Fruit fly (Drosophila melanogaster): ENCODE measurements around the gene Ugt304A1.

Gene Ugt304A1

dm6 chr3R:11221437-11222230, 46.4 kb upstream of the Ugt304A1 start, which contains the start of the genes CG6693 and RpL3 (continued):
- peak; percentile 76 for TF ChIP-seq CG17912 (GFP tag; optimal IDR thresholded peaks at IDR 0.05)
- peak; percentile 50 for TF ChIP-seq luna (GFP tag; optimal IDR thresholded peaks at IDR 0.05)
- peak; percentile 21 for TF ChIP-seq tin (GFP tag; optimal IDR thresholded peaks at IDR 0.05)
- peak; percentile 39 for TF ChIP-seq repo (GFP tag; optimal IDR thresholded peaks at IDR 0.05)
- no peak for TF ChIP-seq CG30431 (GFP tag; optimal IDR thresholded peaks at IDR 0.05)
- peak; percentile 61; the same call in 1 of the 2 replicates for TF ChIP-seq bowl (GFP tag; IDR thresholded peaks at IDR 0.05)
- 0 out of 2 replicates have a peak, but pooled peaks have one; percentile 34 for TF ChIP-seq unc-4 (GFP tag; IDR thresholded peaks at IDR 0.05; ENCODE audit: partially characterized antibody)
- peak; percentile 65 for TF ChIP-seq CG3847 (GFP tag; IDR thresholded peaks at IDR 0.05)
- no peak for TF ChIP-seq peb (GFP tag; IDR thresholded peaks at IDR 0.05)
- TF ChIP-seq CG11247 (GFP tag; IDR thresholded peaks at IDR 0.05) = peak; percentile 73
- peak; percentile 49; the same call in 1 of the 3 replicates for TF ChIP-seq knrl (GFP tag; IDR thresholded peaks at IDR 0.05; ENCODE audit: partially characterized antibody)
- TF ChIP-seq danr (GFP tag; IDR thresholded peaks at IDR 0.05) = no peak
- TF ChIP-seq CG3838 (GFP tag; optimal IDR thresholded peaks at IDR 0.05) = peak; percentile 25
- TF ChIP-seq ewg (GFP tag; optimal IDR thresholded peaks at IDR 0.05) = peak; percentile 41
- peak; percentile 84 for TF ChIP-seq CG11456 (GFP tag; IDR thresholded peaks at IDR 0.05)
- peak; percentile 77 for TF ChIP-seq Hand (GFP tag; optimal IDR thresholded peaks at IDR 0.05)
- TF ChIP-seq CG9876 (GFP tag; optimal IDR thresholded peaks at IDR 0.05) = peak; percentile 71
- TF ChIP-seq Lim3 (GFP tag; IDR thresholded peaks at IDR 0.05) = no peak
- peak; percentile 48 for TF ChIP-seq Myb (GFP tag; optimal IDR thresholded peaks at IDR 0.05)
- no peak for TF ChIP-seq CG16813 (GFP tag; IDR thresholded peaks at IDR 0.05; ENCODE audit: partially characterized antibody)
- peak; percentile 76 for TF ChIP-seq pfk (GFP tag; optimal IDR thresholded peaks at IDR 0.05)
- peak; percentile 67; the same call in 1 of the 2 replicates for TF ChIP-seq HLH3B (GFP tag; IDR thresholded peaks at IDR 0.05)
- peak; percentile 77 for TF ChIP-seq CG15011 (GFP tag; optimal IDR thresholded peaks at IDR 0.05)
- peak; percentile 61 for TF ChIP-seq BEAF-32 (GFP tag; optimal IDR thresholded peaks at IDR 0.05)
- TF ChIP-seq CG3726 (GFP tag; IDR thresholded peaks at IDR 0.05) = no peak
- peak; percentile 55 for TF ChIP-seq ttk (GFP tag; IDR thresholded peaks at IDR 0.05)
- TF ChIP-seq CG11398 (GFP tag; optimal IDR thresholded peaks at IDR 0.05) = peak; percentile 55
- peak; percentile 82 for TF ChIP-seq E2f2 (GFP tag; IDR thresholded peaks at IDR 0.05)
- TF ChIP-seq en (GFP tag; optimal IDR thresholded peaks at IDR 0.05) = no peak
- TF ChIP-seq gsb-n (tag; optimal IDR thresholded peaks at IDR 0.05) = peak; percentile 76
- no peak for TF ChIP-seq CG1792 (GFP tag; optimal IDR thresholded peaks at IDR 0.05)
- TF ChIP-seq Sox100B (GFP tag; optimal IDR thresholded peaks at IDR 0.05) = peak; percentile 68
- peak; percentile 31 for TF ChIP-seq pnt (GFP tag; optimal IDR thresholded peaks at IDR 0.05)
- TF ChIP-seq chif (GFP tag; optimal IDR thresholded peaks at IDR 0.05) = peak; percentile 26
- TF ChIP-seq CG9437 (GFP tag; optimal IDR thresholded peaks at IDR 0.05) = peak; percentile 45
- TF ChIP-seq lbe (GFP tag; optimal IDR thresholded peaks at IDR 0.05) = peak; percentile 74
- TF ChIP-seq salm (tag; optimal IDR thresholded peaks at IDR 0.05) = peak; percentile 71
- TF ChIP-seq Sox102F (GFP tag; optimal IDR thresholded peaks at IDR 0.05) = no peak
- TF ChIP-seq esg (GFP tag; conservative IDR thresholded peaks at IDR 0.05) = no peak
- TF ChIP-seq CG1832 (GFP tag; optimal IDR thresholded peaks at IDR 0.05) = no peak
- TF ChIP-seq CG5953 (GFP tag; IDR thresholded peaks at IDR 0.05) = peak; percentile 76
- no peak for TF ChIP-seq Kr (GFP tag; optimal IDR thresholded peaks at IDR 0.05)
- peak; percentile 50 for TF ChIP-seq Bdp1 (GFP tag; optimal IDR thresholded peaks at IDR 0.05)
- no peak for TF ChIP-seq prd (optimal IDR thresholded peaks at IDR 0.05)
- peak; percentile 43; the same call in 2 of the 3 replicates for TF ChIP-seq prd (GFP tag; IDR thresholded peaks at IDR 0.05)
- peak; percentile 20 for TF ChIP-seq CG9817 (tag; optimal IDR thresholded peaks at IDR 0.05)
- peak in 1 of 2 experiments; percentile 20 for TF ChIP-seq Hr78 (GFP tag; optimal IDR thresholded peaks at IDR 0.05)
- peak; percentile 47; the same call in 1 of the 2 replicates for TF ChIP-seq CG6272 (GFP tag; IDR thresholded peaks at IDR 0.05)
